Fruit fly (Drosophila melanogaster) whole organism: ENCODE data around the gene CG2201.

Experiments used
- CG8478 ChIP-seq: fragments of >200 bp; optimal IDR thresholded peaks from 2 replicates; lab custom pipeline; 2018; ENCODE audit warnings: inconsistent platforms
- Dll ChIP-seq: fragments of >200 bp; optimal IDR thresholded peaks from 2 replicates; lab custom pipeline; 2017
- EcR ChIP-seq, 2 experiments: fragments of >200 bp; optimal IDR thresholded peaks; 2 replicates each; lab custom pipeline; 2017; ENCODE audit warnings: missing biosample characterization in 2 of 2, missing genetic modification characterization in 2 of 2, missing genetic modification reagents in 2 of 2
- pan ChIP-seq: fragments of >200 bp; optimal IDR thresholded peaks from 2 replicates; lab custom pipeline; 2017
- psq ChIP-seq: fragments of >200 bp; optimal IDR thresholded peaks from 2 replicates; lab custom pipeline; 2017
- usp ChIP-seq: fragments of >200 bp; optimal IDR thresholded peaks from 2 replicates; lab custom pipeline; 2017; ENCODE audit warnings: missing biosample characterization, missing genetic modification characterization, mixed read lengths

CG2201 gene

DNA sequence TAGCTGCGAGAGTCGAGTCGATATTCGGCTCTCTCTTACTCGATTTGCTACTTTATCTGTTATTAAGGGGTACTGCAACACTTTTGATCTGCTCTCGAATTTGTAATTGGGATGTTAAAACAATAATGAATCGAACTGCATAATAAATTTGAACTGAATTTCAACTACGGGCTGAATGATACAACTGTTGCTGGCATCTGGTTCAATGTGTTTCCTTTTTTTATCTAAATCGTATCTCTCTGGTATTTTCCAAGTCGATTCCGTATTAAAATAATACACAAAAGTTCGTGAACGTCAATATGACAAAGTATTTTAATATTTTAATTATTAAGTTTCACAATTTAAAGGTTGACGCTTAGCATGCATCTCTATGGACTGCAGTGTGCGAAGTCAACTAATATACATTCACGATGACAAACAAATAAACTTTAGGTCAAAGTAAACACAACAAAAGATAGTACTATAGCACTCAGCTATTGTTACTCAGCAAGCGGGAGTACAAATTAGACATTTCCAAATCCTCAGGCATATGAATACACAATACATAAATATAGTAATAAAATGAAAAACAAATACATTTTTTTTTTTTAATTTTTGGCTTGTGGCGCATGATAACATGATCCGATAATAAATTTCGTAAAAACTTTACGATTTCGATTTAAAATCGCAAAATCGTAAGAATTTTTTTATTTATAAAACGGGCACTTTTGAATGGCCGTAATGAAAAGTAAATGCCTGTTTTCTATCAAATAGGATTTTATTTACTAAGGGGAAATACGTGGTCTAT lies at the start of gene CG2201:
CG2201 (minus strand) TSS at position 396 of the 787 bp plus-strand sequence.
- TF ChIP-seq psq (lab: Kevin White, UChicago) = no peak
- no peak for TF ChIP-seq CG8478 (lab: Kevin White, UChicago)

DNA sequence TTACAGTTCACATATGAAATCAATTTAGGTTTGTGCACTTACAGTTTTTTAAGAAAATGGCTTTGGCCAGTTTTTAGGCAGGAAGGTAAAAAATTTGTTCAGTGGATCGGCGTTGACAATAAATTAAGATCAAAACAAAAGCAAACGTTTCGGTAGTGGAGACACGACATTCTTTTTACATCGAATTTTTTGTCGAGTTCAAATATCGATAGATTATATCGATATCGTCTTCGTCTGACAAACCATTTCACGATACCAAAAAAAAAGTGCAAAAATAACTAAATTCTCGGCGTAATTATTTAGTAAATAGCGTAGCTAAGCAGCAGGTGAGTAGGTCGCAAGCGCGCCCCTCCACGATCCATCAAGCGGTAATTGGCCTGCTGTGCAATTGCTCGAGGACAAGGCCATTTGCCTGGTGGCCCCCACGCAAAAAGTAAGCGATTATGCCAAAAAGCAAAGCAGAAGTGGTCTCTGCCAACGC lies 34.7 kb upstream of the CG2201 start, which contains the start of gene Cul2:
Cul2 (plus strand) TSS at position 207 of the 481 bp plus-strand sequence.
- TF ChIP-seq CG8478 (lab: Kevin White, UChicago) = no peak

DNA sequence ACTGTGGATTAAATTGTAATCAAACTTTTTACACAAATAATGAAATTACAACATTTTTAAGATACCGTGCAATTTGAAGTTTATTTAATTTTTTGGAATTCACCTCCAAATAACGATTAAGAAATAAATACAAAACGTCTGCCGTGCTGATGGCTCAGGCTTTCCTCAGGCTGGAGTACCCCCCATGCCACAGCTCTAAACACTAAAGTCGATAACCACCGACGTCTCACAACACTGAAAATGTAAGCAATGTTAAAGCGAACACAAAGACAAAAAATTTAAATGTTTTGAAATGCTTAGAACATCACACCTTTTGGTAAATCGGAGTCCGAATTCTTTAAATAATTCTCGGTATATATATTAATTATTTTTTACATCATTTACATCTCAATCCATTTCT lies 33.5 kb upstream of the CG2201 start:
- TF ChIP-seq CG8478 (lab: Kevin White, UChicago) (no peak), psq (lab: Kevin White, UChicago) (no peak), usp (no peak)

DNA sequence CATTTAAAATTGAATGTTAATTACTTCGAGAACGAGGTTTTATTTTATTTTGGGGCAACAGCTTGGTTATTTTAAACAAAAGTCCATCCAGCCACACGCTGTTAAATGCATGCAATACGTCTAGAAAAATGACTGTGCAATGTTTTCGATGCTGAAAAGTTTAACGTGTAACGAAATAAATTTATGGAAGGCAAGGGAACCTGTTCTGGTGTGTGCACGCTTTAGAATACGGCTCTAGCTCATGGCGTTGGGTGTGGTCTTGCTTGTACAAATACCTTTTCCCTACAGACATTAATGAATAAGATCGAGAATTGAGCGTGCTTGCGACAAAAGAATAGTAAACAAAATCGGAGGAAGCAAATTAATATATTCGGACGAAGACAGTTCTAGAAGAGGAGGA lies 24.9 kb upstream of the CG2201 start:
- TF ChIP-seq EcR (GFP tag; optimal IDR thresholded peaks at IDR 0.05; lab: Kevin White, UChicago) (no peak), psq (lab: Kevin White, UChicago) (no peak), pan (lab: Kevin White, UChicago) (no peak), usp (no peak), Dll (lab: Kevin White, UChicago) (no peak), CG8478 (lab: Kevin White, UChicago) (no peak)

DNA sequence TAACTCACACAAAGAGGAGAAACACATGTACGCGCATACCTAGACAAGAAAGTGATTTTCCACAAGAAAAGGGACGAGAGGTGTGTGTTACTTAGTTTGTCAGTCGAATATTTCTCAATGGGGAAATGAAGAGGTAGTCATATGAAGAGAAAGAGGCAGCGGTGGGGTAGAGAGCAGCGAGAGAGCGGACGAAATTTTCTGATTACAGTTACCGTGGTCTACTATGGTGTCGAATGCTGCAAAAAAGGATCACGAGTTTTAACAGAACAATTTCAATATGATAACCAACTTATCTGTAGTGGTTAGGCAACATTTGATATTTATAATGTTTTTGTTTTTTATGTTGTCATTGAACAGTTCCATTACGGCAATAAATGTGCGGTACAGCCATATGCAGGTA lies 9.0 kb upstream of the CG2201 start:
- no peak for TF ChIP-seq EcR (GFP tag; optimal IDR thresholded peaks at IDR 0.05; lab: Kevin White, UChicago)
- no peak for TF ChIP-seq CG8478 (lab: Kevin White, UChicago)
- no peak for TF ChIP-seq Dll (lab: Kevin White, UChicago)
- TF ChIP-seq usp = no peak
- no peak for TF ChIP-seq pan (lab: Kevin White, UChicago)
- TF ChIP-seq psq (lab: Kevin White, UChicago) = no peak

DNA sequence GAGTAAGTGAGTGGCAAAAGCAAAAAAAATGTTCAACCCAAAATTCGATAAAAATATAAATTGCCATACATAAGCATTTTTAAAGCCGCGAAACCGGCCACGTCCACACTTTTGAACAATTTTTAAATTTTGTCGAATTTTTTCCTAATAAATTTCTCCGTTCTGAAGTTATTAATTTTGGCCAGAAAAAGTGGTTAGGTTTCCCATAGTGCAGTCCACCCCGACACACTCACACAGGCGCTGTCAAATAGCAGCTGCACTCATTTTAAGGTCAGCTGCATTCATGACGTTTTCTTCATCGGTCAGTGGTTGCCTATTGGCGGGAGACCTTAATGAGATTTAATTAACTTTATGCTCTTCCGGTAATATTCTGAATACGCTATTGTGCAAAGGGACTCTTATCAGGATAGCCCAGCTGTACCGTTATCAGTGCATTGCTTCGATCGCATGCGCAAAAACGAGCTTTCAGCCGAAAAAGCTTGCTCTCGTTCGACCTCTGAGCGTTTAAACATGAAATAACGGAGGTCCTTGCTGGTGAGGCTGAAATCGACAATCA lies 8.2 kb upstream of the CG2201 start, which contains the start of gene Ac3:
Ac3 (plus strand) TSS at position 556 of the 556 bp plus-strand sequence.
- TF ChIP-seq CG8478 (lab: Kevin White, UChicago) (no peak), Dll (lab: Kevin White, UChicago) (no peak), psq (lab: Kevin White, UChicago) (no peak), EcR (GFP tag; optimal IDR thresholded peaks at IDR 0.05; lab: Kevin White, UChicago) (no peak), usp (no peak), pan (lab: Kevin White, UChicago) (no peak)

DNA sequence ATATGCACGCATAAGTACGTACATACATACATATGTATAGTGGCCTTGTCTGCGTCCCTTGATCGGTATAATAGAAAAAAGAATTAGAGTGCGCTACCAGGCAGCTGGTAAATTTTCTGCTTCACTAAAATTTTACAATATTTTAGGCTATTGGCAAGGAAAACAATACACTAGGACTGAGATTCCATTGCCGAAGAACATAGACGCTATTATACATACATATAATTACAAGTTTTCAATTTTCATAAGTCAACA lies 6.6 kb upstream of the CG2201 start:
- TF ChIP-seq psq (lab: Kevin White, UChicago) (no peak), Dll (lab: Kevin White, UChicago) (no peak), EcR (GFP tag; optimal IDR thresholded peaks at IDR 0.05; lab: Kevin White, UChicago) (no peak), usp (no peak), pan (lab: Kevin White, UChicago) (no peak), CG8478 (lab: Kevin White, UChicago) (no peak)

DNA sequence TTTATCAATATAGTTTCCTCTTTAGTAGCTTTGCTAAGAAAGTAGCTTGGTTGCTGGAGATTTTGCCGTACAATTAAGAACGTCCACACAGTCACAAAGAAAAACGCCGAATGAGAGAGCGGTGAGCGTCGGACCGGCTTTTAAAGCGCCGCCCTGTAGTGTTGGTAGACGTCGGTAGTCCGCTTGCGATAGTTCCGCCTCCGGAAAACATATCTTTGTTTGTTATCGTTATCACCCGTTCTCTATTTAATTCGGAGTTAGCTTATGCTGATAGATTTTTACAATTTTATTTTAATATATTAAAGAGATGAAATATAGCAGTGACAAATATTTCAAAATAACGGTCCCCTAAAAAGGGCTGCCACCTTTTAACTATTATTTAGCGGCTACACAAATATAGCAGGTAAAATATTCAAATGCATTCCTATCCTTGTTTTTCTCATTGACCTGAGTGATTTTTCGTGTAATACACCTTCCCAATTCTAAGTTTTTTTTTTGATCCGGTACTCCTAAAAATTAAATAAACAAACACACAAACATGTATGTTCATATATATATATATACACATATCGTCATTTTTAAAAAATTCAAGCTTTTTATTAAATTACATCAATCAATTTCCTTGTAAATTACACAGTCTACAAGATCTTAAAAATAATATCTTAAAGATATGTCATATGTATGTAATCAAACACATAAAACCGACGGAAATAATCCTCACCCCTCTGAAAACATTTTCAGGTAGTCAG lies 6.1 kb upstream of the CG2201 start, which contains the start of gene Df31:
Df31 (minus strand) TSS at position 119 of the 749 bp plus-strand sequence.
- TF ChIP-seq usp = no peak
- no peak for TF ChIP-seq psq (lab: Kevin White, UChicago)
- TF ChIP-seq Dll (lab: Kevin White, UChicago) = no peak
- no peak for TF ChIP-seq EcR (GFP tag; optimal IDR thresholded peaks at IDR 0.05; lab: Kevin White, UChicago)
- TF ChIP-seq CG8478 (lab: Kevin White, UChicago) = no peak
- no peak for TF ChIP-seq pan (lab: Kevin White, UChicago)

DNA sequence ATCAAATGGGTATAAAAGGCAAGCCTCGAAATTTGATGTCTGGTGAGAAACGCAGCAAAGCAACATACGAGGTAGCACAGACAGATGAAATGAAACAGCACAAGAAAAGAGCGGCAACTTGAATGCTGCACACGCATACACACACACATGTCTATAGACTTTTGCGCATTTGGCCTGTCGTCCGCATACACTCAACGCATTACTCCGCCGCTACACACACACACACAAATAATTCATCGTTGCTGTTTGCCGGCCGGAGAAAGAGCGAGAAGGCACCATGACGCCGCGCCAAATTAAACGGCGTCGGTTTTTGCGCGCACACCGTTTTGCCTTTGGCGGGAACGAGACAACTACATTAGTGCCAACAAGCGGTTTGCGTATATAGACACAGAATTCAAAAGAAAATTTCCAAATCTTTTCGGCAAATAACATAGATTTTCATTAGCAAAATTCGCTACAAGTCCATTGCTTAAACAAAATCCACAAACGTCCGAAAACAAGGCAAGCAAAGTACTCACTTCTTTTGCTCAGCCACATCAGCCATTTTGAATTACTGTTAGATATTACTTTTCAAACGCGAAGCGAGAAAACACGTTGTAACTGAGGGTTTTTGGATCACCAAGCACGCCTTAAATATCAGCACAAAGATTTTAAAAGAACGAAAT lies 5.4 kb upstream of the CG2201 start:
- peak; percentile 87 for TF ChIP-seq CG8478 (lab: Kevin White, UChicago)
- no peak for TF ChIP-seq EcR (GFP tag; optimal IDR thresholded peaks at IDR 0.05; lab: Kevin White, UChicago)

DNA sequence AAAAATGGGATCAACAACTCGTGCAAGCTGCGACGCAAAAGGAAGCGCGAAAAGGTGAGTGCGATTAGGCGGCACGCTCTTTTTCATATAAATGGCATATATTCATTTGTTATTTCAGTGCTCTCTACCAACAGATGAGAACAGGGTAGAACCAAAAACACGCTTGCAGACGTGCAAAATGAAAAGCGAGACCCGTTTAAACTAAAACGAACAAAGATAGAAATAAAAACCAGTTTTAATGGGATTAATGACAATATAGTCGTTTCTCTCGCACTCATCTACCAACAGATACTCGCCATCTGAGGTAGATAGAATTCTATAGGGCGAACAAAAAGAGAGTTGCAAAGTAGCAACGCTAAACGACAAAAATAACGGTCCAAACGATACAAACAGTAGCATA lies 4.7 kb upstream of the CG2201 start:
- TF ChIP-seq Dll (lab: Kevin White, UChicago) (no peak), EcR (GFP tag; optimal IDR thresholded peaks at IDR 0.05; lab: Kevin White, UChicago) (peak in 1 of 2 experiments; percentile 34)

DNA sequence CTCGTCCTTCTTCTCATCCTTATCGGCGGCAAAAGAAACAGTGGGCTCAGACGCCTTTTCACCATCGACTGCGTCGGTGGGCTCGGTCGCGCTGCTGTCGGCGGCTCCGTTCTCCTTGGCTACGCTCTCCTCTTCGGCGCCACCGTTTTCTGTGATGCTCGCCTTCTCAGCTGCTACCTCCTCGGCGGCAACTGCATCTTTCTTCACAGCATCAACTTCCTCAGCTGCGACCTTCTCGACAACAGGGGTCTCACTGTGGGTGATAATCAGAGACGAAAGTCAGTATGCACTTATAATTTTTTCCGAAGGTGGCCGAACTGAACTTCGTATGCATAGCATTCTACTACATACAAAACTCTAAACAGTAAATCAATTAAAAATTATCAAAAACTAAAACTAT lies 4.1 kb upstream of the CG2201 start:
- TF ChIP-seq pan (lab: Kevin White, UChicago) (no peak), Dll (lab: Kevin White, UChicago) (no peak), EcR (GFP tag; optimal IDR thresholded peaks at IDR 0.05; lab: Kevin White, UChicago) (no peak), CG8478 (lab: Kevin White, UChicago) (no peak), psq (lab: Kevin White, UChicago) (no peak), usp (no peak)

DNA sequence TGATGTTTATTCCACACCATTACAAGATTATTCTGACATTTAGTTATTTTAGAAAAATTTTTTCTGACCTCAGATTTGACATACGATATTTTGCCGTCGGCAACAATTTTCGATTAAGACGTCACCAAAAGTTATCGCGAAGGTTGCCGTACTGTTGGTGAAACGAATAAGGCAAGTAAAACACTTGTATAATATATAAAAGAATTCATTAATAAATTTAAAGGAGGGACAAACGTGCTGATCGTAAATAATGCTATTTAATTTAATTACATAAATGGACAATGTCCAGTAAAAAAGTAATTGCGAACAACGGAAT lies 550 bp upstream of the CG2201 start:
- TF ChIP-seq pan (lab: Kevin White, UChicago) = no peak
- no peak for TF ChIP-seq psq (lab: Kevin White, UChicago)
- TF ChIP-seq CG8478 (lab: Kevin White, UChicago) = no peak
- TF ChIP-seq Dll (lab: Kevin White, UChicago) = no peak
- TF ChIP-seq EcR (GFP tag; optimal IDR thresholded peaks at IDR 0.05; lab: Kevin White, UChicago) = no peak
- no peak for TF ChIP-seq usp
